Worm (Caenorhabditis elegans) whole organism, L1 larva: ENCODE data around the gene eif-2Balpha.

Source experiments
- C04F5.9 ChIP-seq: sonication (generic microtip); optimal IDR thresholded peaks from 2 replicates; lab custom pipeline; 2016; ENCODE audit warnings: missing genetic modification characterization, missing compliant biosample characterization
- C16A3.4 ChIP-seq: fragments of 150-350 bp; optimal IDR thresholded peaks from 2 replicates; lab custom pipeline; 2014; ENCODE audit warnings: missing biosample characterization, missing genetic modification characterization
- F16B12.6 ChIP-seq: fragments of 150-350 bp; optimal IDR thresholded peaks from 2 replicates; lab custom pipeline; 2014; ENCODE audit warnings: missing biosample characterization, missing genetic modification characterization
- Y116A8C.19 ChIP-seq: sonication (generic microtip); optimal IDR thresholded peaks from 2 replicates; lab custom pipeline; 2016; ENCODE audit warnings: missing compliant biosample characterization, missing genetic modification characterization, borderline replicate concordance
- ama-1 ChIP-seq: fragments of 150-350 bp; optimal IDR thresholded peaks from 2 replicates; lab custom pipeline; 2014
- blmp-1 ChIP-seq: fragments of 150-350 bp; optimal IDR thresholded peaks from 2 replicates; lab custom pipeline; 2014; ENCODE audit warnings: missing biosample characterization, missing genetic modification characterization
- ceh-8 ChIP-seq: fragments of 200-800 bp; sonication (Bioruptor generic); optimal IDR thresholded peaks from 2 replicates; lab custom pipeline; 2018; ENCODE audit warnings: mild to moderate bottlenecking, missing genetic modification characterization, moderate library complexity, missing compliant biosample characterization
- ceh-90 ChIP-seq: sonication (generic microtip); optimal IDR thresholded peaks from 2 replicates; lab custom pipeline; 2016; ENCODE audit warnings: missing genetic modification characterization, missing compliant biosample characterization
- dpl-1 ChIP-seq, 3 experiments: fragments of 150-350 bp in 2 of 3; sonication (generic microtip) in 1 of 3; optimal IDR thresholded peaks; 2 replicates each; lab custom pipeline; 2014 to 2017; ENCODE audit warnings: missing biosample characterization in 3 of 3, missing genetic modification characterization in 3 of 3, missing genetic modification reagents in 3 of 3
- efl-1 ChIP-seq, 4 experiments: fragments of 150-350 bp; optimal IDR thresholded peaks in 3 of 4; peaks in 1 of 4; 1 replicate in 1 of 4; 2 replicates in 3 of 4; lab custom pipeline; 2014; ENCODE audit warnings: missing biosample characterization in 2 of 4, missing genetic modification characterization in 2 of 4, missing genetic modification reagents in 2 of 4
- elt-3 ChIP-seq, 6 experiments: fragments of 150-350 bp in 1 of 6; sonication (generic microtip); optimal IDR thresholded peaks; 2 replicates each; lab custom pipeline; 2017 to 2018; ENCODE audit warnings: missing biosample characterization in 6 of 6, missing genetic modification characterization in 6 of 6, inconsistent platforms in 1 of 6
- ets-5 ChIP-seq: fragments of 200-800 bp; sonication (Bioruptor generic); IDR thresholded peaks from 2 replicates; pipeline ENCODE4 v1.3.6; 2022; ENCODE audit warnings: missing genetic modification characterization, missing compliant biosample characterization
- fkh-10 ChIP-seq: sonication (generic microtip); optimal IDR thresholded peaks from 2 replicates; lab custom pipeline; 2017; ENCODE audit warnings: missing biosample characterization, missing genetic modification reagents, missing genetic modification characterization
- fkh-4 ChIP-seq: sonication (generic microtip); optimal IDR thresholded peaks from 2 replicates; lab custom pipeline; 2016; ENCODE audit warnings: missing compliant biosample characterization, missing genetic modification characterization, borderline replicate concordance
- fkh-8 ChIP-seq: sonication (generic microtip); optimal IDR thresholded peaks from 2 replicates; lab custom pipeline; 2016; ENCODE audit warnings: mild to moderate bottlenecking, missing genetic modification characterization, missing compliant biosample characterization
- grh-1 ChIP-seq: fragments of 200-800 bp; sonication (Bioruptor generic); IDR thresholded peaks from 2 replicates; pipeline ENCODE4 v1.3.6; 2022; ENCODE audit warnings: missing genetic modification reagents, missing genetic modification characterization, missing compliant biosample characterization
- hlh-17 ChIP-seq: fragments of 200-800 bp; sonication (Bioruptor generic); optimal IDR thresholded peaks from 2 replicates; lab custom pipeline; 2018; ENCODE audit warnings: missing genetic modification characterization, mild to moderate bottlenecking, missing compliant biosample characterization, moderate library complexity, borderline replicate concordance
- hlh-4 ChIP-seq: sonication (generic microtip); optimal IDR thresholded peaks from 2 replicates; lab custom pipeline; 2016; ENCODE audit warnings: mild to moderate bottlenecking, missing genetic modification characterization, missing compliant biosample characterization
- isw-1 ChIP-seq: fragments of 200-800 bp; sonication (Bioruptor generic); IDR thresholded peaks from 2 replicates; pipeline ENCODE4 v1.3.6; 2022; ENCODE audit warnings: missing genetic modification characterization, missing compliant biosample characterization
- lin-15B ChIP-seq: fragments of 150-350 bp; sonication (generic microtip); optimal IDR thresholded peaks from 3 replicates; lab custom pipeline; 2014; ENCODE audit warnings: missing biosample characterization, missing genetic modification characterization
- lin-35 ChIP-seq, 2 experiments: fragments of 150-350 bp; optimal IDR thresholded peaks; 2 replicates each; lab custom pipeline; 2014; ENCODE audit warnings: missing biosample characterization in 2 of 2, missing genetic modification characterization in 2 of 2, missing genetic modification reagents in 2 of 2
- lsy-2 ChIP-seq, 2 experiments: fragments of 150-350 bp; optimal IDR thresholded peaks; 2 replicates each; lab custom pipeline; 2014; ENCODE audit warnings: missing biosample characterization in 2 of 2, missing genetic modification characterization in 2 of 2
- mab-9 ChIP-seq: fragments of 200-800 bp; sonication (Bioruptor generic); IDR thresholded peaks from 2 replicates; pipeline ENCODE4 v1.3.6; 2022; ENCODE audit warnings: missing genetic modification reagents, missing genetic modification characterization, missing compliant biosample characterization
- mdl-1 ChIP-seq, 2 experiments: fragments of 150-350 bp; optimal IDR thresholded peaks; 2 replicates each; lab custom pipeline; 2014 to 2017; ENCODE audit warnings: missing biosample characterization in 2 of 2, missing genetic modification characterization in 2 of 2, inconsistent platforms in 1 of 2
- mep-1 ChIP-seq: fragments of 150-350 bp; optimal IDR thresholded peaks from 2 replicates; lab custom pipeline; 2014; ENCODE audit warnings: missing biosample characterization, missing genetic modification characterization
- nhr-11 ChIP-seq: fragments of 150-350 bp; optimal IDR thresholded peaks from 2 replicates; lab custom pipeline; 2014; ENCODE audit warnings: missing biosample characterization, missing genetic modification characterization
- nhr-47 ChIP-seq: sonication (generic microtip); optimal IDR thresholded peaks from 2 replicates; lab custom pipeline; 2016; ENCODE audit warnings: mild to moderate bottlenecking, missing genetic modification characterization, moderate library complexity, missing compliant biosample characterization
- nhr-76 ChIP-seq: sonication (generic microtip); optimal IDR thresholded peaks from 2 replicates; lab custom pipeline; 2017; ENCODE audit warnings: missing biosample characterization, missing genetic modification characterization
- nhr-90 ChIP-seq: sonication (generic microtip); optimal IDR thresholded peaks from 2 replicates; lab custom pipeline; 2016; ENCODE audit warnings: mild to moderate bottlenecking, missing genetic modification characterization, missing compliant biosample characterization; ENCODE audit not compliant: poor library complexity
- pqm-1 ChIP-seq: sonication (generic microtip); optimal IDR thresholded peaks from 3 replicates; lab custom pipeline; 2017; ENCODE audit warnings: missing biosample characterization, missing genetic modification characterization
- rnt-1 ChIP-seq: sonication (generic microtip); optimal IDR thresholded peaks from 2 replicates; lab custom pipeline; 2016; ENCODE audit warnings: mild to moderate bottlenecking, missing genetic modification characterization, moderate library complexity, missing compliant biosample characterization
- snpc-4 ChIP-seq: fragments of 150-350 bp; optimal IDR thresholded peaks from 2 replicates; lab custom pipeline; 2014; ENCODE audit warnings: missing biosample characterization, missing genetic modification characterization
- snu-23 ChIP-seq: sonication (generic microtip); optimal IDR thresholded peaks from 2 replicates; lab custom pipeline; 2016; ENCODE audit warnings: missing genetic modification characterization, missing compliant biosample characterization
- sptf-1 ChIP-seq: fragments of 150-350 bp; optimal IDR thresholded peaks from 2 replicates; lab custom pipeline; 2014; ENCODE audit warnings: missing biosample characterization, missing genetic modification characterization
- tlp-1 ChIP-seq: fragments of 150-350 bp; optimal IDR thresholded peaks from 2 replicates; lab custom pipeline; 2014; ENCODE audit warnings: missing biosample characterization, missing genetic modification characterization
- unc-130 ChIP-seq: fragments of 150-350 bp; optimal IDR thresholded peaks from 2 replicates; lab custom pipeline; 2017; ENCODE audit warnings: missing biosample characterization, missing genetic modification characterization, inconsistent platforms
- unc-86 ChIP-seq: sonication (generic microtip); optimal IDR thresholded peaks from 2 replicates; lab custom pipeline; 2016; ENCODE audit warnings: missing genetic modification characterization, missing compliant biosample characterization
- xbp-1 ChIP-seq: sonication (generic microtip); optimal IDR thresholded peaks from 2 replicates; lab custom pipeline; 2016; ENCODE audit warnings: missing genetic modification characterization, missing compliant biosample characterization

eif-2Balpha gene

DNA sequence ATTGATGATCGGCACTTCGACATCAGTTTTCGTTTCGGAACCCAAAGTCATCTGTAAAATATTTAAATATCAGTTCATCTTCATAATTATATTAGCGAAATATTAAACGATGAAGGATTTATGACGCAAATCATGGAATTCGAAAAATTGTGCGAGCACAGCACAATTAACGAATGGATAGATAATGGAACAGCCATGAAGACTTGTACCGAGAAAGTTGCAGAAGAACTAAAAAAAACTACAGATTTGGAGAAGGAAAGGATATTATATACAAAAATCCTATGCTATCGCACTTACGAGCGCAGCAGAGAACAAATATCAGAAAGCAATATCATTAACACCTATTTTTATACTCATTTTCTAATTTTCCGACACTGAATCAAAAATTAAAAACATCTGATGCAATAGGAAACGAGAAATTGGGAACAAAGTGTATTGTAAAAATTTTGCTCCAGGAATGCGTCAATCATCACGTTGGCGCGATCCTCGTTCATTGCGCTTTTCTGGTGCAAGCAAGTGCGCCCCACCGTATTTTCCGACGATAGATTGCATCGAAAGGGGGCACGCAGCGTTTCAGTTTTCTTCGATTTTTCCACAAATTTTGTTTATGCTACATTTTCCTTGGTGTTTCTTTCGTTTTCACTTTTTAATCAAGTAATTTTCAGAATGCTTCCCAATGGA, 21.4 kb upstream of the eif-2Balpha start, which contains the start of the genes clu-1 and prp-40 (continued):
- TF ChIP-seq ceh-8 (peak; percentile 79), nhr-11 (tag; lab: Kevin White, UChicago) (peak; percentile 43), ets-5 (GFP tag; lab: Robert Waterston, UW) (no peak), mab-9 (GFP tag; lab: Robert Waterston, UW) (peak; percentile 76), snpc-4 (peak; percentile 78), fkh-8 (tag; lab: Kevin White, UChicago) (peak; percentile 86), blmp-1 (no peak), fkh-4 (tag; lab: Kevin White, UChicago) (peak; percentile 77), C04F5.9 (peak; percentile 70), nhr-76 (tag; lab: Kevin White, UChicago) (no peak), snu-23 (GFP tag; lab: Kevin White, UChicago) (peak; percentile 95)

DNA sequence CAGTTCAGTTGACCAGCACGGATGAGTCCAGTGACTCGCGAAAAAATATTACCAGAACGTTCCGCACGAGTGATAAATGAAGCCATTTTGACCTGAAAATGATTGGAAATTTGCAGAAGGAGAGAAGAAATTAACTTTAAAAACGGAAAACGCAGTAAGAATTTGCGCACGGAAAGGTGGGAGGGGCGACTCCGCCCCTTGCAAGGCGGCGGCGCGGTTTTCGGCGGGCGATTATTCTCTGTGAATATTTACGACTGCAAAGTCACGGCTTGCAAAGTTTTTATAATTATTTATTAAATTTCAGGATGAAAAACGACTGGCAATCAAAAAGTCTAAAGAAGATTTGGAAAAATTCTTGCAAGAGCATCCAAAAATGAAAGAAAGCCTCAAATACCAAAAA, 19.3 kb upstream of the eif-2Balpha start, which contains the start of gene mrps-23:
Gene mrps-23, minus strand, starts transcription at position 92 of the 400 bp plus-strand sequence.
- TF ChIP-seq lin-35 (GFP tag; optimal IDR thresholded peaks at IDR 0.05; lab: Kevin White, UChicago) (peak in 1 of 2 experiments; percentile 30), pqm-1 (tag; lab: Kevin White, UChicago) (no peak), hlh-4 (tag; lab: Kevin White, UChicago) (no peak), lsy-2 (tag; optimal IDR thresholded peaks at IDR 0.05; lab: Kevin White, UChicago) (peak in 1 of 2 experiments; percentile 35), nhr-90 (tag; lab: Kevin White, UChicago) (peak; percentile 22), elt-3 (tag; optimal IDR thresholded peaks at IDR 0.05; lab: Kevin White, UChicago) (peak in 1 of 6 experiments; percentile 12), nhr-47 (tag; lab: Kevin White, UChicago) (peak; percentile 7), efl-1 (optimal IDR thresholded peaks at IDR 0.05; lab: Kevin White, UChicago) (no peak), efl-1 (GFP tag; optimal IDR thresholded peaks at IDR 0.05 in 1 of 2; lab: Kevin White, UChicago) (peak in 1 of 2 experiments; percentile 16), snu-23 (GFP tag; lab: Kevin White, UChicago) (peak; percentile 20), dpl-1 (GFP tag; optimal IDR thresholded peaks at IDR 0.05; lab: Kevin White, UChicago) (peak in 1 of 3 experiments; percentile 7), ceh-90 (tag; lab: Kevin White, UChicago) (no peak)
- TF ChIP-seq, all 84 proteins: peak for 8

DNA sequence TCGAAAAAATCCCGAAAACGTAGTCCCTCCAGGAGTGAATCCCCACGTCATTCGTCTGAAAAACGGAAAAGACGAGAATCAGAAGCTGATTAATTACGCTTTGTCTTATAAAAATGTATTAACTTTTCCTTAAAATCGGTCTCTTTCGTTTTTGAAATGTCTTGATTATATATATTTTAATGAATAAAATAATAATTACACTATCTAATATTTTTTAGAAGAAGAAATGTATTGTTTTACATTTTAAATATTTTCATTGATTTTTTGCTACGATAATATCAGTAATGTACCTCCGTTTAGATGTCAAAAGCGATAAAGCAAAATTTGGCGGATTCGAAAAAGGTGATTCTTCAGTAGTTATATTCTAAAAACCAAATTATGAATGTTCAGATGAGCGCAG, 17.7 kb upstream of the eif-2Balpha start, which contains the start of gene trpp-3:
Gene trpp-3, plus strand, starts transcription at position 301 of the 400 bp plus-strand sequence.
- TF ChIP-seq ets-5 (GFP tag; lab: Robert Waterston, UW) (no peak), elt-3 (tag; optimal IDR thresholded peaks at IDR 0.05; lab: Kevin White, UChicago) (no peak), fkh-4 (tag; lab: Kevin White, UChicago) (no peak), hlh-4 (tag; lab: Kevin White, UChicago) (no peak), sptf-1 (tag; lab: Kevin White, UChicago) (no peak), unc-86 (tag; lab: Kevin White, UChicago) (no peak), pqm-1 (tag; lab: Kevin White, UChicago) (no peak), isw-1 (GFP tag; lab: Robert Waterston, UW) (no peak), mep-1 (tag; lab: Kevin White, UChicago) (no peak), Y116A8C.19 (tag; lab: Kevin White, UChicago) (no peak), fkh-10 (GFP tag; lab: Kevin White, UChicago) (no peak), tlp-1 (tag; lab: Kevin White, UChicago) (no peak), lin-15B (tag; lab: Kevin White, UChicago) (no peak)

DNA sequence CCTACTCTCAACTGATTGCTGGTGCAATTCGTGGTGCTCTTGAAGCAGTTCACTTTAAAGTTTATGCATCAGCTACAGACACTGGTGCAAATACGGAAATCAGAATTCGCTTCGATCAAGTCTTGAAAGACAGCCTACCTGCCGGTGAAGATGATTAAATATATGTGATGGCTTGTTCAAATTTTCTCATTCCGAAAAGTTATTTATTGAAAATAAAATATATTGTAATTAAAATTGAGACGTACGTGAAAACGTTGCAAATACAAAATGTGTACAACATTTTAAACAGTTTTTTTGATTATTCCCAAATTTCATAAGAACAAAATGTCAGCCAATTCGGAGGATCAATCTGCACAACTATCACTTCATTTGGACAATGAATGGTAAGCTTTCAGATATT, 16.1 kb upstream of the eif-2Balpha start, which contains the start of gene ZK1098.6:
Gene ZK1098.6, plus strand, starts transcription at position 301 of the 400 bp plus-strand sequence.
- TF ChIP-seq unc-130 (no peak), C16A3.4 (no peak), xbp-1 (tag; lab: Kevin White, UChicago) (no peak), F16B12.6 (tag; lab: Kevin White, UChicago) (no peak), fkh-4 (tag; lab: Kevin White, UChicago) (no peak), hlh-17 (GFP tag; lab: Kevin White, UChicago) (no peak), mep-1 (tag; lab: Kevin White, UChicago) (no peak), dpl-1 (GFP tag; optimal IDR thresholded peaks at IDR 0.05; lab: Kevin White, UChicago) (no peak), rnt-1 (tag; lab: Kevin White, UChicago) (no peak), ama-1 (lab: Kevin White, UChicago) (no peak), tlp-1 (tag; lab: Kevin White, UChicago) (no peak), grh-1 (GFP tag; lab: Robert Waterston, UW) (no peak), mdl-1 (tag; optimal IDR thresholded peaks at IDR 0.05; lab: Kevin White, UChicago) (no peak)
